Worm (Caenorhabditis elegans) whole organism, L4 larva: ENCODE data around the gene F38B6.8.

Experiments
- D1046.2 ChIP-seq: fragments of 200-800 bp; sonication (Bioruptor generic); IDR thresholded peaks from 2 replicates; pipeline ENCODE4 v1.3.6; 2022; ENCODE audit warnings: missing genetic modification characterization, missing compliant biosample characterization
- F10B5.3 ChIP-seq: sonication (generic microtip); optimal IDR thresholded peaks from 2 replicates; lab custom pipeline; 2016; ENCODE audit warnings: mild to moderate bottlenecking, missing genetic modification characterization, missing compliant biosample characterization
- F26F4.8 ChIP-seq: fragments of 200-800 bp; sonication (Bioruptor generic); conservative IDR thresholded peaks from 2 replicates; pipeline ENCODE4 v1.3.6; 2022; ENCODE audit warnings: missing genetic modification characterization, missing compliant biosample characterization
- F44E2.7 ChIP-seq: fragments of 200-800 bp; sonication (Bioruptor generic); IDR thresholded peaks from 2 replicates; pipeline ENCODE4 v2.1.2; 2022; ENCODE audit warnings: missing genetic modification characterization, missing compliant biosample characterization
- F49E8.2 ChIP-seq: sonication (generic microtip); optimal IDR thresholded peaks from 2 replicates; lab custom pipeline; 2016; ENCODE audit warnings: missing compliant biosample characterization, mild to moderate bottlenecking, missing genetic modification characterization, borderline replicate concordance
- R02D3.7 ChIP-seq: fragments of 150-350 bp; sonication (generic microtip); optimal IDR thresholded peaks from 3 replicates; lab custom pipeline; 2014; ENCODE audit warnings: missing biosample characterization, missing genetic modification characterization
- Y5F2A.4 ChIP-seq: fragments of 200-800 bp; sonication (Bioruptor generic); optimal IDR thresholded peaks from 2 replicates; lab custom pipeline; 2018; ENCODE audit warnings: mild to moderate bottlenecking, missing genetic modification characterization, missing compliant biosample characterization
- aha-1 ChIP-seq: fragments of 150-350 bp; peaks from one replicate; lab custom pipeline; 2014; ENCODE audit warnings: missing biosample characterization, missing genetic modification characterization
- aly-2 ChIP-seq: sonication (generic microtip); optimal IDR thresholded peaks from 2 replicates; lab custom pipeline; 2018; ENCODE audit warnings: missing biosample characterization, missing genetic modification characterization
- arid-1 ChIP-seq: fragments of 200-800 bp; sonication (Bioruptor generic); conservative IDR thresholded peaks from 2 replicates; pipeline ENCODE4 v1.3.6; 2022; ENCODE audit warnings: missing genetic modification reagents, missing genetic modification characterization, missing compliant biosample characterization
- ceh-32 ChIP-seq: sonication (generic microtip); optimal IDR thresholded peaks from 2 replicates; lab custom pipeline; 2016; ENCODE audit warnings: mild to moderate bottlenecking, missing genetic modification characterization, missing compliant biosample characterization; ENCODE audit not compliant: poor library complexity
- ceh-44 ChIP-seq: fragments of 200-800 bp; sonication (Bioruptor generic); IDR thresholded peaks from 2 replicates; pipeline ENCODE4 v1.3.6; 2022; ENCODE audit warnings: missing genetic modification reagents, missing genetic modification characterization, missing compliant biosample characterization
- fos-1 ChIP-seq: fragments of 150-350 bp; optimal IDR thresholded peaks from 2 replicates; lab custom pipeline; 2014; ENCODE audit warnings: missing biosample characterization, missing genetic modification characterization
- lim-7 ChIP-seq: fragments of 200-800 bp; sonication (Bioruptor generic); IDR thresholded peaks from 2 replicates; pipeline ENCODE4 v1.3.6; 2022; ENCODE audit warnings: missing genetic modification characterization, missing compliant biosample characterization
- lin-15B ChIP-seq: fragments of 150-350 bp; sonication (generic microtip); optimal IDR thresholded peaks from 3 replicates; lab custom pipeline; 2014; ENCODE audit warnings: missing biosample characterization, missing genetic modification characterization
- mdt-29 ChIP-seq: fragments of 200-800 bp; sonication (Bioruptor generic); IDR thresholded peaks from 2 replicates; pipeline ENCODE4 v1.3.6; 2022; ENCODE audit warnings: missing genetic modification reagents, missing genetic modification characterization, missing compliant biosample characterization
- mep-1 ChIP-seq: fragments of 150-350 bp; sonication (generic microtip); optimal IDR thresholded peaks from 3 replicates; lab custom pipeline; 2014; ENCODE audit warnings: missing biosample characterization, missing genetic modification characterization
- mxl-3 ChIP-seq: fragments of 200-800 bp; sonication (Bioruptor generic); optimal IDR thresholded peaks from 2 replicates; lab custom pipeline; 2018; ENCODE audit warnings: mild to moderate bottlenecking, missing genetic modification characterization, missing compliant biosample characterization
- nhr-10 ChIP-seq: fragments of 150-350 bp; optimal IDR thresholded peaks from 2 replicates; lab custom pipeline; 2014; ENCODE audit warnings: missing biosample characterization, missing genetic modification characterization
- nhr-11 ChIP-seq: fragments of 150-350 bp; optimal IDR thresholded peaks from 2 replicates; lab custom pipeline; 2014; ENCODE audit warnings: missing biosample characterization, missing genetic modification characterization
- nhr-237 ChIP-seq: sonication (generic microtip); optimal IDR thresholded peaks from 2 replicates; lab custom pipeline; 2017; ENCODE audit warnings: missing biosample characterization, missing genetic modification characterization
- nhr-25 ChIP-seq: sonication (generic microtip); optimal IDR thresholded peaks from 2 replicates; lab custom pipeline; 2017; ENCODE audit warnings: missing genetic modification characterization, mild to moderate bottlenecking, missing compliant biosample characterization, antibody characterized with exemption, moderate library complexity, borderline replicate concordance; ENCODE audit not compliant: insufficient read depth
- nhr-28 ChIP-seq: fragments of 150-350 bp; optimal IDR thresholded peaks from 2 replicates; lab custom pipeline; 2014; ENCODE audit warnings: missing biosample characterization, missing genetic modification characterization
- nhr-41 ChIP-seq: fragments of 200-800 bp; sonication (Bioruptor generic); IDR thresholded peaks from 2 replicates; pipeline ENCODE4 v1.3.6; 2022; ENCODE audit warnings: missing genetic modification reagents, missing genetic modification characterization, missing compliant biosample characterization
- nhr-76 ChIP-seq: fragments of 150-350 bp; optimal IDR thresholded peaks from 2 replicates; lab custom pipeline; 2014; ENCODE audit warnings: missing biosample characterization, missing genetic modification characterization
- rbr-2 ChIP-seq: sonication (generic microtip); optimal IDR thresholded peaks from 2 replicates; lab custom pipeline; 2016; ENCODE audit warnings: missing genotype, missing genetic modification characterization, missing compliant biosample characterization
- set-16 ChIP-seq: fragments of 200-800 bp; sonication (Bioruptor generic); IDR thresholded peaks from 2 replicates; pipeline ENCODE4 v1.3.6; 2022; ENCODE audit warnings: missing genetic modification reagents, missing genetic modification characterization, missing compliant biosample characterization
- skn-1 ChIP-seq: fragments of 150-350 bp; optimal IDR thresholded peaks from 2 replicates; lab custom pipeline; 2014; ENCODE audit warnings: missing biosample characterization, missing genetic modification characterization
- spr-1 ChIP-seq: sonication (generic microtip); optimal IDR thresholded peaks from 2 replicates; lab custom pipeline; 2016; ENCODE audit warnings: mild to moderate bottlenecking, missing genetic modification characterization, missing compliant biosample characterization
- unc-39 ChIP-seq: sonication (generic microtip); optimal IDR thresholded peaks from 2 replicates; lab custom pipeline; 2017; ENCODE audit warnings: missing biosample characterization, missing genetic modification characterization
- unc-62 ChIP-seq, 3 experiments: fragments of 150-350 bp in 1 of 3; sonication (generic microtip); optimal IDR thresholded peaks in 2 of 3; peaks in 1 of 3; 1 replicate in 1 of 3; 2 replicates in 2 of 3; lab custom pipeline; 2014 to 2017; ENCODE audit warnings: missing biosample characterization in 3 of 3, missing genetic modification characterization in 3 of 3, missing genetic modification reagents in 3 of 3, missing genotype in 1 of 3
- zfp-3 ChIP-seq: fragments of 200-800 bp; sonication (Bioruptor generic); conservative IDR thresholded peaks from 2 replicates; pipeline ENCODE4 v1.3.6; 2022; ENCODE audit warnings: missing genetic modification reagents, missing genetic modification characterization, missing compliant biosample characterization
- zip-11 ChIP-seq: fragments of 200-800 bp; sonication (Bioruptor generic); IDR thresholded peaks from 2 replicates; pipeline ENCODE4 v1.3.6; 2022; ENCODE audit warnings: missing genetic modification characterization, missing compliant biosample characterization
- ztf-11 ChIP-seq: fragments of 150-350 bp; optimal IDR thresholded peaks from 2 replicates; lab custom pipeline; 2014; ENCODE audit warnings: missing biosample characterization, missing genetic modification characterization
- ztf-7 ChIP-seq: fragments of 150-350 bp; optimal IDR thresholded peaks from 2 replicates; lab custom pipeline; 2014; ENCODE audit warnings: missing biosample characterization, missing genetic modification characterization

The F38B6.8 gene

DNA sequence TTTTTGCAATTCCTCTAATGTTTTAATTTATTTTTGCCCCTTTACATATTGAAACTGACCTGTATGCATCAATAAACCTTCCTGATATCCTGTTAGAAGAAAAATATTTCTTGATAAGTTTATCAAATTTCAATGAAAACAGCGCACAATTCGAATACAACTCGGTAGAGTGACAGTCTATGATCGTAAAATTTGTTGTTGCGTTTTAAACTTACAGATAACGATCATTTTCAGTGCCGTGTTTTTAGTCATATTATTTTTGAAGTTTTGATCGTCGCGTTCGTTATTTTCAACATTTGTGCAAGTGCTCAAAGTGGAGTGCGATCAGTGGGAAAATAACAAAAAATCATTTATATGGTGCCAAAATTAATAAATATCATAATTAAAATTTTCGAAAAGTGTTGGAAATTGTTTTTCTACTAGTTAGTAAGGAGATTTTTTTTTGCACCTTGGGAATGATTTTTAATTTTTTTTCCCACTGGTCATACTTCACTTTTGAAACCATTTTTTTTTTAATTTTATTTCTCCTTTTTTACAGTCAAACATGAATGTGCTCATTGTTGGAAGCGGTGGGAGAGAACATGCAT is 8.2 kb downstream of the F38B6.8 start, which contains the start of gene F38B6.4 (continued):
- no peak for TF ChIP-seq F49E8.2
- no peak for TF ChIP-seq F26F4.8
- TF ChIP-seq lim-7 (GFP tag; lab: Robert Waterston, UW), result no peak
- no peak for TF ChIP-seq F44E2.7 (GFP tag; lab: Robert Waterston, UW)
- TF ChIP-seq ceh-44 (GFP tag; lab: Robert Waterston, UW), result no peak
- TF ChIP-seq fos-1 (tag; lab: Kevin White, UChicago), result no peak
- no peak for TF ChIP-seq rbr-2 (tag; lab: Kevin White, UChicago)
- TF ChIP-seq mep-1, result no peak
- no peak for TF ChIP-seq aly-2

DNA sequence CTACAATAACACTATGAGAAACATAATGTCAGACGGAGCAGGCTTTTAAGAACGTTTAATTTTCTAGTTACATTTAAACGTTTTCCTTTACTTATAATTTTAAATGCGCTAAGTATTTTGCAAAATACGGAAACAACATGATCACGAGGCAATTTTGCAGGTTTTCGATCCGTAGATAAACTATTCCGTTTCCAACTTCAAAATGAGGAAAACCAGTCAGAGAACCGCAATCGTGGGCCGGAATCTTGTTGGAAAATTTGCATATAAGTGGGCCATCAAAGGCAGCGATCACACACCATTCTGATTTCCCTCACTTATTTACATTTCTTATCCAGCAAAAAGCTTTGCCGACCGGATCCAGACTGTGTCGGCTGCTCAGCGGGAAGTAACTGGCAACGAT is 10.1 kb downstream of the F38B6.8 start, which contains the start of gene col-172:
TSS of gene col-172 (plus strand) at position 301 of the 400 bp plus-strand sequence.
- TF ChIP-seq rbr-2 (tag; lab: Kevin White, UChicago) (no peak), aha-1 (tag; lab: Kevin White, UChicago) (no peak), ceh-32 (tag; lab: Kevin White, UChicago) (no peak), nhr-41 (GFP tag; lab: Robert Waterston, UW) (no peak), ceh-44 (GFP tag; lab: Robert Waterston, UW) (no peak), R02D3.7 (tag; lab: Kevin White, UChicago) (no peak), nhr-25 (no peak), unc-39 (tag; lab: Kevin White, UChicago) (no peak), nhr-28 (tag; lab: Kevin White, UChicago) (no peak), nhr-11 (tag; lab: Kevin White, UChicago) (no peak), Y5F2A.4 (no peak), lin-15B (tag; lab: Kevin White, UChicago) (no peak), mep-1 (no peak), fos-1 (tag; lab: Kevin White, UChicago) (no peak)

DNA sequence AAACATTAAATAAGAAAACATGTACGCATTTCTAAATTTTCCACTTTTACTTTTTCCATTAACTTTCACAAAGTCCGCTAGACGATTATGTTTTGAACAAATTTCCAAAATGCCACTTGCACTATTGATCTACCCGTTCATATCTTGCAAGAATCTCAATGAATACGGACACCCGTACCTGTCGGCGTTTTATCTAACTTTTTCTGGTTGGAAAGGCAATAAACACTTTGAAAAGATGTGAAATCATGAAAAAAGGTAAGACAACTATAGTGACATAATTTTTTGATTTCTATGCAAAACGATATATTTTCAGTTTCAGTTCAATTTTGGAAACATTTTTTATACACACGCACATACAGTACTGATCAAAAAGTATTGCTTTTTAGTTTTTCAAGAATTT is 10.9 kb downstream of the F38B6.8 start:
- TF ChIP-seq zfp-3 (GFP tag; lab: Robert Waterston, UW), result no peak
- no peak for TF ChIP-seq nhr-76 (tag; lab: Kevin White, UChicago)
- peak in 1 of 2 experiments; percentile 92 for TF ChIP-seq unc-62 (GFP tag; optimal IDR thresholded peaks at IDR 0.05 in 1 of 2; lab: Kevin White, UChicago)
- no peak for TF ChIP-seq unc-62 (tag; optimal IDR thresholded peaks at IDR 0.05; lab: Kevin White, UChicago)
- TF ChIP-seq F10B5.3 (tag; lab: Kevin White, UChicago), result no peak

DNA sequence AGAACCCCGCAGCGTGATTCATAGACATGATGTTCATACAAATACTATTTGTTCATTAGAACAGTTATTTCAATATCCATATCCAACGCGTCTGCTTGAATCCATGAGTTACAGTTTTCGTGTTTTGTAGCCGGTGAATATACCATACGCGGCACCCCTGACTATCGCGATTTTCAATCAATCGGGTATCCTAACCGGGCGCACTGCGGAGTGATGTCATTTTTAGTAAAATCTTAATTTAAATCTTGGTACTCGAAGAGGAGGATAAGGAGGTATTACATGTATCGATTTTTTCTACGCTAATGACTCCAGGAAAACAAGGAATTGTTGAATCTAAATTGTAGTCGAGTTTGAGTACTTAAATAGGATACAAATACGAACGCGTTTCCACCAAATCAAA is 13.2 kb downstream of the F38B6.8 start:
- TF ChIP-seq ztf-7 (tag; lab: Kevin White, UChicago) (no peak), F10B5.3 (tag; lab: Kevin White, UChicago) (no peak), skn-1 (tag; lab: Kevin White, UChicago) (no peak), mxl-3 (no peak), ztf-11 (tag; lab: Kevin White, UChicago) (no peak), arid-1 (GFP tag; lab: Robert Waterston, UW) (no peak), set-16 (GFP tag; lab: Robert Waterston, UW) (no peak), nhr-11 (tag; lab: Kevin White, UChicago) (no peak), zip-11 (GFP tag; lab: Robert Waterston, UW) (no peak), nhr-10 (no peak), rbr-2 (tag; lab: Kevin White, UChicago) (no peak), mdt-29 (GFP tag; lab: Robert Waterston, UW) (no peak), D1046.2 (no peak), spr-1 (tag; lab: Kevin White, UChicago) (no peak), nhr-237 (tag; lab: Kevin White, UChicago) (no peak)
